Worm (Caenorhabditis elegans): ENCODE measurements around the gene ral-1.
"Not testable (repeated sequence)": the region's sequence is repeated elsewhere in the genome, so short reads cannot be mapped to it uniquely, and the experiment has no call there.

ce11 chrIII:3332736-3333135 is 21.6 kb downstream of the ral-1 start, which contains the start of gene Y53G8AR.1:
- not testable (repeated sequence) for TF ChIP-seq elt-3, ceh-16, zag-1, lin-39 (tag; optimal IDR thresholded peaks at IDR 0.05)

Measured in whole organism, L2 larva.